Fruit fly (Drosophila melanogaster): Measurements from ENCODE around the gene Gk1.
A peak's percentile ranks its signal among the peaks of the same experiment; 100 is the strongest.

Gk1 gene

DNA sequence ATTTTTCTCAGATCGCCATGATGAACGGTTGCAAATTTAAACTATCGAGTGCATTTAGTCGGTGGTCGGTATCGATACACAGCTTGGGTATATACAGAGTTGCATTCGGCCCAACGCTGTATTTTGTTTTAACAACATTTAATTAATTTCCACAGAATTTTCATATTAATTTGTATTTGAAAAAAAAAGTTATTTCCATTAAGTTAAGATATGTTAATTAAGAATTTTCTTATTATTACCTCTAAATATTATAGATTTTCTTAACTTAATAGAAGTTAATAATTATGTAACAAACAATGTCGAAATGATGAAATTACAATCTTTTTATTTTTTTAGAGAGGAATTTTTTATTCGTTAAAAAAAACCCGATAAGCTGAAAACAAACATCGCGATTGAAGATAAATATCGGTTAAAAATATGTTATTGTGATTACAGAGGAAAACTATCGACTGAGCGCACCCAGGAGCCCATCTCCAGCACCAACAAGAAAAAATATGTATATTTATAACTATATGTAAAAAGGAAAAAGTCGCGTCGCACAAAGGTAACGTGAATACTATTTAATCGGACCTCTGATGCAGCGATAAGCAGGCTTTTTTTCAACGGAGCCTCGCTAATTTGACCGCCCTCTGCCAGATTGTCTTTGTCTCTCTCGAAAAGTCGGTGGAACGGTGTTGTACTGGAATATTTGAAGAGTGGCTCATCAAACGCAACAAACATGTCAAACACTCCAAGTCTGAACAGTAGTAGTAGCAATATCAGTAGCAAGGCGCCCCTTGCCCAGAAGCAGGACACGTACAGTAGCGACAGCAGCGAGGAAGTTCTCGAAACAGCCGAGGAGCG is 5.7 kb downstream of the Gk1 start, which contains the start of the genes rno and mri (continued):
- TF ChIP-seq ey (GFP tag; optimal IDR thresholded peaks at IDR 0.05): no peak
- TF ChIP-seq sage (GFP tag; optimal IDR thresholded peaks at IDR 0.05): no peak

DNA sequence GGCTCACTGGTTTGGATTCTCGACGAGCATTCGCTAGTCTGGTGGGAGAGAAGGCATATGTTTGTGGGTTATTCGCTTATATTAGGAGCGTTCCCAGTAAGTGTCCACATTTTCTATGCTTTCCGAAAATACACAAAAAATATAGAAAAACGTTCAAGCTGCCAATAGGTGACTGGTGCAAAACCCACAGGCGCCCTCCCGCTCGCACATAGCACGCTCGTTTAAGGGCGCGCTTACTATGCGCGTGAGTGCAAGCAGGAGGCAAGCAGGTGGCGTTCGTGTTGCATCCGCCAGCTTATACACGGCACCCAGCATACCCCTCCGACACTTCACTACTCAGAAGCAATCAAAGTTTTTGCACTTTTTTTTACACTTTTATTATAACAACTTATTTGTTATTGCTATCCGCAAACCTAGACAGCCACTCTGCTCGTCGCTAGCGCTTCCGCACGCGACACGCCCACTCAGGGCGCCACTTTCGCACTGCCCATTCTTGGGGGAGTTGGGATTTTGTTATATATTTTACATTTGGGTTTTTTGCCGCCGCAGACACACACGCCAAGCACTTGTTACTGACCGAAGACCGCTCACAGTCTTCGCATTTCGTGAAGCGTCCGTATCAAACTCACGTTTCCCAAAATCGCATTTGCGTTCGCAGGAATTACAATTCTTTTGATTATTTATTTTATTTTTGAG is 6.4 kb downstream of the Gk1 start:
- no peak for TF ChIP-seq dsf (GFP tag; optimal IDR thresholded peaks at IDR 0.05; ENCODE audit: borderline replicate concordance)
- TF ChIP-seq Vsx2 (GFP tag; optimal IDR thresholded peaks at IDR 0.05; ENCODE audit: partially characterized antibody): no peak
- TF ChIP-seq Rel (GFP tag; optimal IDR thresholded peaks at IDR 0.05): no peak
- TF ChIP-seq Rel (tag; optimal IDR thresholded peaks at IDR 0.05): peak; percentile 12
- TF ChIP-seq Hr83 (GFP tag; optimal IDR thresholded peaks at IDR 0.05; ENCODE audit: poor library complexity, severe bottlenecking): no peak
- TF ChIP-seq fru (GFP tag; optimal IDR thresholded peaks at IDR 0.05): no peak
- no peak for TF ChIP-seq h (GFP tag; optimal IDR thresholded peaks at IDR 0.05)
- peak; percentile 98 for TF ChIP-seq Dif (GFP tag; optimal IDR thresholded peaks at IDR 0.05; ENCODE audit: partially characterized antibody)
- TF ChIP-seq dl (GFP tag; optimal IDR thresholded peaks at IDR 0.05; ENCODE audit: insufficient read depth in 1 of 2, partially characterized antibody in 2 of 2): peak in 1 of 2 experiments; percentile 64

DNA sequence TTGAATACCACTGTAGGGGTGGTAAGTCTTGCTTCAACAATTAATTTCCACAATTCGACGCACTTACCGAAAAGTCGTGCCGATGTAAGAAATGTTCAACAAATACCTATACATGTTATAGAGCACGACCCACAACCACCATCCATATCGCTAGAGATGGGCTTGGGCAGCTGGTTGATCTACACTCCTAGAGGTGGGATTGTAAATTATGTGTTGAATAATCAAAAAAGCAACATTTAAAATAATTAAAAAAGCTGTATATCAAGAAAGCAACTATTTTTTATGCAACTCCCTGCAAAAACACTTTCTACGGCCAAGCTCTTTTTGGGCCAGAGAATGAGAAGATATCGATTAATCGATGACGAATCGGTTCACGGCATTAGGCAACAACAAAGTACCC is 21.4 kb downstream of the Gk1 start, which contains the start of the genes CG34140, Mkp and Mtch:
CG34140 (minus strand) TSS at position 174 of the 400 bp plus-strand sequence.
Mkp (minus strand) TSS at position 290 of the 400 bp plus-strand sequence.
Mtch (plus strand) TSS at position 376 of the 400 bp plus-strand sequence.
- TF ChIP-seq Abd-B (GFP tag; optimal IDR thresholded peaks at IDR 0.05) (no peak), jim (GFP tag; optimal IDR thresholded peaks at IDR 0.05) (no peak), dsf (GFP tag; optimal IDR thresholded peaks at IDR 0.05; ENCODE audit: borderline replicate concordance) (peak; percentile 88), tai (GFP tag; optimal IDR thresholded peaks at IDR 0.05) (no peak), N (GFP tag; optimal IDR thresholded peaks at IDR 0.05) (no peak), Jra (GFP tag; optimal IDR thresholded peaks at IDR 0.05) (peak; percentile 97), dl (GFP tag; optimal IDR thresholded peaks at IDR 0.05; ENCODE audit: insufficient read depth in 1 of 2, partially characterized antibody in 2 of 2) (no peak), Sp1 (GFP tag; optimal IDR thresholded peaks at IDR 0.05) (peak; percentile 85), usp (GFP tag; optimal IDR thresholded peaks at IDR 0.05) (no peak), HLH106 (tag; optimal IDR thresholded peaks at IDR 0.05) (peak; percentile 87), Hr78 (GFP tag; optimal IDR thresholded peaks at IDR 0.05) (no peak), lola (GFP tag; optimal IDR thresholded peaks at IDR 0.05) (no peak), psq (GFP tag; optimal IDR thresholded peaks at IDR 0.05) (peak; percentile 80), GATAd (GFP tag; optimal IDR thresholded peaks at IDR 0.05) (no peak), foxo (GFP tag; optimal IDR thresholded peaks at IDR 0.05) (peak; percentile 76 to 95), Mio (GFP tag; optimal IDR thresholded peaks at IDR 0.05) (no peak), Myc (optimal IDR thresholded peaks at IDR 0.05) (no peak), Hr83 (GFP tag; optimal IDR thresholded peaks at IDR 0.05; ENCODE audit: poor library complexity, severe bottlenecking) (peak; percentile 78), rgr (GFP tag; optimal IDR thresholded peaks at IDR 0.05) (no peak), fru (GFP tag; optimal IDR thresholded peaks at IDR 0.05) (peak; percentile 89), Dif (GFP tag; optimal IDR thresholded peaks at IDR 0.05; ENCODE audit: partially characterized antibody) (no peak), sv (GFP tag; optimal IDR thresholded peaks at IDR 0.05) (peak; percentile 90), Hnf4 (GFP tag; optimal IDR thresholded peaks at IDR 0.05) (no peak), CrebA (GFP tag; optimal IDR thresholded peaks at IDR 0.05; ENCODE audit: borderline replicate concordance) (no peak), OdsH (GFP tag; optimal IDR thresholded peaks at IDR 0.05) (peak; percentile 88), Vsx2 (GFP tag; optimal IDR thresholded peaks at IDR 0.05; ENCODE audit: partially characterized antibody) (no peak), dmrt93B (GFP tag; optimal IDR thresholded peaks at IDR 0.05) (no peak), br (GFP tag; optimal IDR thresholded peaks at IDR 0.05) (peak; percentile 90), pan (optimal IDR thresholded peaks at IDR 0.05) (no peak), brk (GFP tag; optimal IDR thresholded peaks at IDR 0.05) (no peak), CG32264 (GFP tag; optimal IDR thresholded peaks at IDR 0.05) (peak; percentile 76), CG9705 (GFP tag; optimal IDR thresholded peaks at IDR 0.05) (peak; percentile 78), woc (GFP tag; optimal IDR thresholded peaks at IDR 0.05) (no peak), Dfd (GFP tag; optimal IDR thresholded peaks at IDR 0.05) (no peak), h (GFP tag; optimal IDR thresholded peaks at IDR 0.05) (peak; percentile 93), ey (GFP tag; optimal IDR thresholded peaks at IDR 0.05) (peak; percentile 91), Rel (GFP tag; optimal IDR thresholded peaks at IDR 0.05) (no peak), Rel (tag; optimal IDR thresholded peaks at IDR 0.05) (no peak), sage (GFP tag; optimal IDR thresholded peaks at IDR 0.05) (no peak)

Data from whole organism, wandering third instar larva.